Worm (Caenorhabditis elegans) whole organism, L2 larva: ENCODE data around the gene T24B8.3.
A peak's percentile ranks its signal among the peaks of the same experiment; 100 is the strongest.

Source experiments
- C34F6.9 ChIP-seq: fragments of 150-350 bp; optimal IDR thresholded peaks from 2 replicates; lab custom pipeline; 2014; ENCODE audit warnings: missing biosample characterization, missing genetic modification characterization
- F13H6.1 ChIP-seq: sonication (generic microtip); optimal IDR thresholded peaks from 2 replicates; lab custom pipeline; 2016; ENCODE audit warnings: missing genetic modification characterization, missing compliant biosample characterization
- R02D3.7 ChIP-seq: fragments of 150-350 bp; optimal IDR thresholded peaks from 2 replicates; lab custom pipeline; 2014; ENCODE audit warnings: missing biosample characterization, missing genetic modification characterization
- Y55F3AM.14 ChIP-seq: fragments of 200-800 bp; sonication (Bioruptor generic); optimal IDR thresholded peaks from 2 replicates; lab custom pipeline; 2018; ENCODE audit warnings: mild to moderate bottlenecking, missing genetic modification characterization, missing compliant biosample characterization
- ZK546.5 ChIP-seq: sonication (generic microtip); optimal IDR thresholded peaks from 2 replicates; lab custom pipeline; 2017; ENCODE audit warnings: missing biosample characterization, missing genetic modification characterization
- alr-1 ChIP-seq: fragments of 150-350 bp; optimal IDR thresholded peaks from 2 replicates; lab custom pipeline; 2014; ENCODE audit warnings: missing biosample characterization, missing genetic modification characterization
- aly-2 ChIP-seq: fragments of 150-350 bp; optimal IDR thresholded peaks from 2 replicates; lab custom pipeline; 2014; ENCODE audit warnings: missing biosample characterization, missing genetic modification characterization
- ama-1 ChIP-seq: fragments of 150-350 bp; optimal IDR thresholded peaks from 2 replicates; lab custom pipeline; 2018; ENCODE audit warnings: inconsistent platforms
- blmp-1 ChIP-seq: sonication (generic microtip); optimal IDR thresholded peaks from 2 replicates; lab custom pipeline; 2017; ENCODE audit warnings: missing genetic modification characterization, mild to moderate bottlenecking, missing compliant biosample characterization, antibody characterized with exemption, moderate library complexity; ENCODE audit not compliant: insufficient read depth
- ceh-16 ChIP-seq: fragments of 150-350 bp; optimal IDR thresholded peaks from 2 replicates; lab custom pipeline; 2014; ENCODE audit warnings: missing biosample characterization, missing genetic modification characterization
- ceh-82 ChIP-seq: fragments of 150-350 bp; optimal IDR thresholded peaks from 2 replicates; lab custom pipeline; 2014; ENCODE audit warnings: missing biosample characterization, missing genetic modification characterization
- crh-2 ChIP-seq: sonication (generic microtip); optimal IDR thresholded peaks from 2 replicates; lab custom pipeline; 2017; ENCODE audit warnings: missing biosample characterization, missing genetic modification characterization
- dmd-4 ChIP-seq: sonication (generic microtip); optimal IDR thresholded peaks from 2 replicates; lab custom pipeline; 2017; ENCODE audit warnings: missing biosample characterization, missing genetic modification characterization
- egl-27 ChIP-seq: sonication (generic microtip); optimal IDR thresholded peaks from 3 replicates; lab custom pipeline; 2017; ENCODE audit warnings: missing biosample characterization, missing genetic modification reagents, missing genetic modification characterization
- elt-3 ChIP-seq: sonication (generic microtip); optimal IDR thresholded peaks from 2 replicates; lab custom pipeline; 2017; ENCODE audit warnings: missing biosample characterization, missing genetic modification characterization
- fos-1 ChIP-seq: fragments of 150-350 bp; optimal IDR thresholded peaks from 2 replicates; lab custom pipeline; 2014; ENCODE audit warnings: missing biosample characterization, missing genetic modification characterization
- gmeb-1 ChIP-seq: fragments of 150-350 bp; optimal IDR thresholded peaks from 2 replicates; lab custom pipeline; 2014; ENCODE audit warnings: missing biosample characterization, missing genetic modification characterization
- lin-11 ChIP-seq: fragments of 150-350 bp; sonication (generic microtip); optimal IDR thresholded peaks from 2 replicates; lab custom pipeline; 2014; ENCODE audit warnings: missing biosample characterization, missing genetic modification characterization, inconsistent platforms, mixed read lengths
- lin-13 ChIP-seq: fragments of 150-350 bp; optimal IDR thresholded peaks from 2 replicates; lab custom pipeline; 2014; ENCODE audit warnings: missing biosample characterization, missing genetic modification reagents, missing genetic modification characterization
- lin-39 ChIP-seq: fragments of 150-350 bp; optimal IDR thresholded peaks from 2 replicates; lab custom pipeline; 2014; ENCODE audit warnings: missing biosample characterization, missing genetic modification reagents, missing genetic modification characterization
- lsy-2 ChIP-seq, 2 experiments: fragments of 150-350 bp in 1 of 2; sonication (generic microtip) in 1 of 2; optimal IDR thresholded peaks; 2 replicates each; lab custom pipeline; 2014 to 2017; ENCODE audit warnings: missing biosample characterization in 2 of 2, missing genetic modification characterization in 2 of 2
- mab-5 ChIP-seq: fragments of 150-350 bp; optimal IDR thresholded peaks from 2 replicates; lab custom pipeline; 2014; ENCODE audit warnings: missing biosample characterization, missing genetic modification characterization
- mdl-1 ChIP-seq, 2 experiments: fragments of 150-350 bp in 1 of 2; sonication (generic microtip) in 1 of 2; optimal IDR thresholded peaks; 2 replicates each; lab custom pipeline; 2017; ENCODE audit warnings: missing biosample characterization in 2 of 2, missing genetic modification characterization in 2 of 2
- nhr-10 ChIP-seq: sonication (generic microtip); optimal IDR thresholded peaks from 2 replicates; lab custom pipeline; 2017; ENCODE audit warnings: missing biosample characterization, missing genetic modification characterization
- nhr-11 ChIP-seq: fragments of 150-350 bp; optimal IDR thresholded peaks from 2 replicates; lab custom pipeline; 2014; ENCODE audit warnings: missing biosample characterization, missing genetic modification characterization
- nhr-12 ChIP-seq: fragments of 150-350 bp; optimal IDR thresholded peaks from 2 replicates; lab custom pipeline; 2014; ENCODE audit warnings: missing biosample characterization, missing genetic modification characterization
- nhr-129 ChIP-seq: fragments of 150-350 bp; optimal IDR thresholded peaks from 2 replicates; lab custom pipeline; 2014; ENCODE audit warnings: missing biosample characterization, missing genetic modification characterization
- nhr-21 ChIP-seq: fragments of 150-350 bp; optimal IDR thresholded peaks from 2 replicates; lab custom pipeline; 2014; ENCODE audit warnings: missing biosample characterization, missing genetic modification characterization
- nhr-23 ChIP-seq: fragments of 150-350 bp; optimal IDR thresholded peaks from 2 replicates; lab custom pipeline; 2014; ENCODE audit warnings: missing biosample characterization, missing genetic modification reagents, missing genetic modification characterization
- nhr-237 ChIP-seq: fragments of 150-350 bp; optimal IDR thresholded peaks from 2 replicates; lab custom pipeline; 2014; ENCODE audit warnings: missing biosample characterization, missing genetic modification characterization
- nhr-25 ChIP-seq: fragments of 150-350 bp; sonication (generic microtip); optimal IDR thresholded peaks from 3 replicates; lab custom pipeline; 2014; ENCODE audit warnings: missing biosample characterization, missing genetic modification characterization
- nhr-6 ChIP-seq: fragments of 150-350 bp; optimal IDR thresholded peaks from 2 replicates; lab custom pipeline; 2014; ENCODE audit warnings: missing biosample characterization, missing genetic modification characterization
- peb-1 ChIP-seq: fragments of 150-350 bp; optimal IDR thresholded peaks from 2 replicates; lab custom pipeline; 2014; ENCODE audit warnings: missing biosample characterization, missing genetic modification characterization
- sem-4 ChIP-seq: fragments of 150-350 bp; optimal IDR thresholded peaks from 2 replicates; lab custom pipeline; 2014; ENCODE audit warnings: missing biosample characterization, missing genetic modification reagents, missing genetic modification characterization
- skn-1 ChIP-seq: sonication (generic microtip); optimal IDR thresholded peaks from 2 replicates; lab custom pipeline; 2017; ENCODE audit warnings: missing biosample characterization, missing genetic modification characterization
- sma-3 ChIP-seq: sonication (generic microtip); optimal IDR thresholded peaks from 2 replicates; lab custom pipeline; 2016; ENCODE audit warnings: missing genetic modification reagents, missing genetic modification characterization, missing compliant biosample characterization
- sma-9 ChIP-seq, 2 experiments: fragments of 150-350 bp in 1 of 2; sonication (generic microtip) in 1 of 2; optimal IDR thresholded peaks; 2 replicates each; lab custom pipeline; 2014 to 2016; ENCODE audit warnings: missing genetic modification characterization in 2 of 2, mild to moderate bottlenecking in 1 of 2, missing biosample characterization in 1 of 2, missing compliant biosample characterization in 1 of 2, missing genetic modification reagents in 1 of 2, moderate library complexity in 1 of 2
- snpc-4 ChIP-seq: fragments of 150-350 bp; optimal IDR thresholded peaks from 2 replicates; lab custom pipeline; 2014; ENCODE audit warnings: missing biosample characterization, missing genetic modification characterization
- unc-39 ChIP-seq: fragments of 150-350 bp; optimal IDR thresholded peaks from 2 replicates; lab custom pipeline; 2014; ENCODE audit warnings: missing biosample characterization, missing genetic modification characterization
- unc-55 ChIP-seq: fragments of 150-350 bp; sonication (generic microtip); optimal IDR thresholded peaks from 3 replicates; lab custom pipeline; 2014; ENCODE audit warnings: missing biosample characterization, missing genetic modification reagents, missing genetic modification characterization
- unc-62 ChIP-seq: fragments of 150-350 bp; optimal IDR thresholded peaks from 2 replicates; lab custom pipeline; 2014; ENCODE audit warnings: missing biosample characterization, missing genetic modification reagents, missing genetic modification characterization
- zag-1 ChIP-seq: fragments of 150-350 bp; optimal IDR thresholded peaks from 2 replicates; lab custom pipeline; 2014; ENCODE audit warnings: missing biosample characterization, missing genetic modification characterization
- ztf-1 ChIP-seq: fragments of 200-800 bp; sonication (Bioruptor generic); conservative IDR thresholded peaks from 2 replicates; pipeline ENCODE4 v1.3.6; 2022; ENCODE audit warnings: missing genetic modification characterization, missing compliant biosample characterization
- ztf-11 ChIP-seq: sonication (generic microtip); optimal IDR thresholded peaks from 2 replicates; lab custom pipeline; 2017; ENCODE audit warnings: missing biosample characterization, missing genetic modification characterization
- ztf-4 ChIP-seq: fragments of 150-350 bp; optimal IDR thresholded peaks from 2 replicates; lab custom pipeline; 2014; ENCODE audit warnings: missing biosample characterization, missing genetic modification characterization

T24B8.3 gene

DNA sequence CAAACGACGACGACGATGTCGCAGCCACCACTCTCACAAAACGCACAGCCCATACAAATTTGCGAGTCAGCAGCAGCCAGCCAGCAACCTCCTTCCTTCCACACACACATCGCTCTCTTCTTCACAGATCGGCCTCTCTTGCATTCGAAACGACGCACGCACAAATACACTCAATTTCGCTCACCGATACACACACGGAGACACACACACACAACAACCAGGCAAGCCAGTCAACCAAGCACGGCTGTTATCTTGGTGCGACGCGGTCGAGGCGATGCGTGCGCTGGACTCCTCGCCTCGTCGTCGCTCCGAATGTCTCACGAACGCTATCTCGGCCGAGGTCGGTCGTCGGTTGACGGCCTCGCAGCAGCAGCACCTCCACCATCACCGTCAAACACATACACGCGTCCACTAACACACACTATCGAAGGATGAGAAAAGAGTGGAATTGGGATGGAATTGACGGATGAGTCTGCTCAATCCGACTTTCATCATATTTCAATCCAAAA is 551 bp downstream of the T24B8.3 start:
- TF ChIP-seq gmeb-1 (tag; lab: Kevin White, UChicago) = peak; percentile 61
- peak; percentile 88 for TF ChIP-seq sma-3 (GFP tag; lab: Kevin White, UChicago)
- TF ChIP-seq nhr-6 (tag; lab: Kevin White, UChicago) = peak; percentile 60
- no peak for TF ChIP-seq elt-3
- peak; percentile 62 to 86 for TF ChIP-seq lsy-2 (tag; optimal IDR thresholded peaks at IDR 0.05; lab: Kevin White, UChicago)
- TF ChIP-seq alr-1 = peak; percentile 45
- TF ChIP-seq blmp-1 (tag; lab: Kevin White, UChicago) = no peak
- peak; percentile 89 for TF ChIP-seq crh-2
- TF ChIP-seq ceh-16 (tag; lab: Kevin White, UChicago) = peak; percentile 2
- peak; percentile 93 for TF ChIP-seq egl-27 (tag; lab: Kevin White, UChicago)
- peak; percentile 92 for TF ChIP-seq zag-1
- peak; percentile 95 for TF ChIP-seq lin-11 (tag; lab: Kevin White, UChicago)
- TF ChIP-seq ZK546.5 (tag; lab: Kevin White, UChicago) = no peak
- peak; percentile 91 for TF ChIP-seq fos-1 (tag; lab: Kevin White, UChicago)
- peak; percentile 85 for TF ChIP-seq Y55F3AM.14
- TF ChIP-seq nhr-10 (tag; lab: Kevin White, UChicago) = peak; percentile 6
- no peak for TF ChIP-seq dmd-4 (tag; lab: Kevin White, UChicago)
- peak; percentile 68 for TF ChIP-seq mab-5 (tag; lab: Kevin White, UChicago)
- TF ChIP-seq ztf-4 (tag; lab: Kevin White, UChicago) = peak; percentile 76
- TF ChIP-seq nhr-12 (tag; lab: Kevin White, UChicago) = peak; percentile 45
- peak; percentile 75 for TF ChIP-seq lin-39
- no peak for TF ChIP-seq nhr-237 (tag; lab: Kevin White, UChicago)
- no peak for TF ChIP-seq unc-62 (GFP tag; lab: Kevin White, UChicago)
- peak; percentile 86 for TF ChIP-seq nhr-21
- no peak for TF ChIP-seq aly-2 (tag; lab: Kevin White, UChicago)
- TF ChIP-seq nhr-25 = peak; percentile 89
- TF ChIP-seq C34F6.9 (tag; lab: Kevin White, UChicago) = peak; percentile 93
- TF ChIP-seq mdl-1 (tag; optimal IDR thresholded peaks at IDR 0.05; lab: Kevin White, UChicago) = peak; percentile 63 to 86
- TF ChIP-seq R02D3.7 = no peak
- peak; percentile 69 for TF ChIP-seq ceh-82 (tag; lab: Kevin White, UChicago)
- peak; percentile 76 for TF ChIP-seq sma-9 (GFP tag; optimal IDR thresholded peaks at IDR 0.05; lab: Kevin White, UChicago)
- TF ChIP-seq sma-9 (tag; optimal IDR thresholded peaks at IDR 0.05; lab: Kevin White, UChicago) = no peak
- no peak for TF ChIP-seq nhr-23
- TF ChIP-seq snpc-4 (tag; lab: Kevin White, UChicago) = peak; percentile 25
- no peak for TF ChIP-seq ztf-1 (GFP tag; lab: Robert Waterston, UW)
- TF ChIP-seq F13H6.1 = peak; percentile 94
- TF ChIP-seq ztf-11 = peak; percentile 64
- TF ChIP-seq unc-55 (GFP tag; lab: Kevin White, UChicago) = peak; percentile 91
- TF ChIP-seq unc-39 (tag; lab: Kevin White, UChicago) = peak; percentile 86
- peak; percentile 99 for TF ChIP-seq nhr-129 (tag; lab: Kevin White, UChicago)
- TF ChIP-seq skn-1 (tag; lab: Kevin White, UChicago) = peak; percentile 26
- peak; percentile 38 for TF ChIP-seq peb-1 (tag; lab: Kevin White, UChicago)
- peak; percentile 74 for TF ChIP-seq sem-4 (tag; lab: Kevin White, UChicago)
- peak; percentile 88 for TF ChIP-seq lin-13 (GFP tag; lab: Kevin White, UChicago)

DNA sequence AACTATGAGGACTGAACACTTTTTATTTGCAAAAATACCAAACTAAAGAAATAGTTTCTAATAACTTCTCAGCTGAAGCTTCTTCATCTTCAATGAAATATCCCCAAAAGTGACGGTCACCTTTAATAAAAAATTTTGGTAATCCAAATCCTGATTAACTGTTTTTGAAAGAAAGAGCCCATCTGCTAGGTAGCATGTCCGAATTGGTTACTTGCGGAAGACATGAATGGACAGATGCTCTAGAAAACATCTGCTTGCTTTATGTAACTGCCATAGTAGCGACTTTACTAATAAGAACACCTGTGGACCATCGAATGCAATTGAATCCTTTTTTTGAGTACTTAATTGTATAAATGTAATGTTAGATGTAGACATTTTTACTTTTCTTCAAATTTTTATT is 1.9 kb downstream of the T24B8.3 start:
- TF ChIP-seq unc-55 (GFP tag; lab: Kevin White, UChicago) (no peak), ama-1 (no peak), nhr-11 (tag; lab: Kevin White, UChicago) (no peak), ceh-16 (tag; lab: Kevin White, UChicago) (no peak), aly-2 (tag; lab: Kevin White, UChicago) (no peak), elt-3 (no peak), C34F6.9 (tag; lab: Kevin White, UChicago) (no peak), snpc-4 (tag; lab: Kevin White, UChicago) (no peak), lin-39 (no peak), nhr-6 (tag; lab: Kevin White, UChicago) (no peak), F13H6.1 (no peak)
